Fruit fly (Drosophila melanogaster) whole organism, embryonic: Measurements from ENCODE around the gene ppk7.

Source experiments
- Awh ChIP-seq: fragments of 200-800 bp; sonication (Bioruptor generic); IDR thresholded peaks from 2 replicates; pipeline ENCODE4, ENCODE4 v1.3.6; 2022; ENCODE audit warnings: missing biosample characterization, missing genetic modification characterization
- CG10274 ChIP-seq: fragments of 200-800 bp; sonication (Bioruptor generic); optimal IDR thresholded peaks from 3 replicates; lab custom pipeline; 2017; ENCODE audit warnings: missing biosample characterization, mild to moderate bottlenecking, missing genetic modification characterization
- CG11247 ChIP-seq: fragments of 200-800 bp; sonication (Bioruptor generic); IDR thresholded peaks from 2 replicates; pipeline ENCODE4 v1.3.6; 2022; ENCODE audit warnings: missing biosample characterization, missing genetic modification characterization
- CG12659 ChIP-seq: fragments of 200-800 bp; sonication (Bioruptor generic); optimal IDR thresholded peaks from 3 replicates; lab custom pipeline; 2017; ENCODE audit warnings: mild to moderate bottlenecking, missing biosample characterization, missing genetic modification reagents, missing genetic modification characterization
- CG12942 ChIP-seq: fragments of 200-800 bp; sonication (Bioruptor generic); optimal IDR thresholded peaks from 3 replicates; lab custom pipeline; 2016; ENCODE audit warnings: missing biosample characterization, missing genetic modification characterization
- CG13775 ChIP-seq: fragments of 200-800 bp; sonication (Bioruptor generic); optimal IDR thresholded peaks from 3 replicates; lab custom pipeline; 2017; ENCODE audit warnings: missing biosample characterization, mild to moderate bottlenecking, missing genetic modification characterization
- CG15011 ChIP-seq: fragments of 200-800 bp; sonication (Bioruptor generic); optimal IDR thresholded peaks from 3 replicates; lab custom pipeline; 2018; ENCODE audit warnings: missing biosample characterization, mild to moderate bottlenecking, missing genetic modification characterization
- CG15269 ChIP-seq: fragments of 200-800 bp; sonication (Bioruptor generic); optimal IDR thresholded peaks from 2 replicates; lab custom pipeline; 2018; ENCODE audit warnings: missing biosample characterization, mild to moderate bottlenecking, missing genetic modification characterization, moderate library complexity
- CG15601 ChIP-seq: fragments of 200-800 bp; sonication (Bioruptor generic); optimal IDR thresholded peaks from 3 replicates; lab custom pipeline; 2019; ENCODE audit warnings: missing biosample characterization, mild to moderate bottlenecking, missing genetic modification characterization, moderate library complexity
- CG16813 ChIP-seq: fragments of 200-800 bp; sonication (Bioruptor generic); IDR thresholded peaks from 3 replicates; pipeline ENCODE4 v1.3.6; 2022; ENCODE audit warnings: missing biosample characterization, missing genetic modification characterization; ENCODE audit not compliant: partially characterized antibody
- CG16863 ChIP-seq: fragments of 200-800 bp; sonication (Bioruptor generic); optimal IDR thresholded peaks from 3 replicates; lab custom pipeline; 2016; ENCODE audit warnings: missing biosample characterization, missing genetic modification characterization
- CG17186 ChIP-seq: fragments of 200-800 bp; sonication (Bioruptor generic); optimal IDR thresholded peaks from 3 replicates; lab custom pipeline; 2017; ENCODE audit warnings: missing biosample characterization, missing genetic modification reagents, missing genetic modification characterization
- CG17328 ChIP-seq: fragments of 200-800 bp; sonication (Bioruptor generic); IDR thresholded peaks from 2 replicates; pipeline ENCODE4 v1.3.6; 2022; ENCODE audit warnings: missing biosample characterization, missing genetic modification characterization
- CG18764 ChIP-seq: fragments of 200-800 bp; sonication (Bioruptor generic); optimal IDR thresholded peaks from 3 replicates; lab custom pipeline; 2016; ENCODE audit warnings: missing biosample characterization, missing genetic modification characterization
- CG2875 ChIP-seq: fragments of 200-800 bp; sonication (Bioruptor generic); optimal IDR thresholded peaks from 2 replicates; lab custom pipeline; 2017; ENCODE audit warnings: missing biosample characterization, mild to moderate bottlenecking, missing genetic modification characterization, missing genetic modification reagents
- CG31388 ChIP-seq: fragments of 200-800 bp; sonication (Bioruptor generic); optimal IDR thresholded peaks from 2 replicates; lab custom pipeline; 2016; ENCODE audit warnings: missing biosample characterization, missing genetic modification characterization
- CG3847 ChIP-seq: fragments of 200-800 bp; sonication (Bioruptor generic); IDR thresholded peaks from 2 replicates; pipeline ENCODE4 v1.3.6; 2022; ENCODE audit warnings: missing biosample characterization, missing genetic modification characterization
- CG4424 ChIP-seq: fragments of 200-800 bp; sonication (Bioruptor generic); optimal IDR thresholded peaks from 3 replicates; lab custom pipeline; 2016; ENCODE audit warnings: missing biosample characterization, missing genetic modification characterization
- CG4617 ChIP-seq: fragments of 200-800 bp; sonication (Bioruptor generic); optimal IDR thresholded peaks from 3 replicates; lab custom pipeline; 2016; ENCODE audit warnings: missing biosample characterization, missing genetic modification characterization, borderline replicate concordance
- CG4707 ChIP-seq: fragments of 200-800 bp; sonication (Bioruptor generic); optimal IDR thresholded peaks from 2 replicates; lab custom pipeline; 2018; ENCODE audit warnings: missing biosample characterization, mild to moderate bottlenecking, missing genetic modification characterization, moderate library complexity
- CG4820 ChIP-seq: fragments of 200-800 bp; sonication (Bioruptor generic); optimal IDR thresholded peaks from 3 replicates; lab custom pipeline; 2016; ENCODE audit warnings: missing biosample characterization, missing genetic modification characterization
- CG7271 ChIP-seq: fragments of 200-800 bp; sonication (Bioruptor generic); optimal IDR thresholded peaks from 2 replicates; lab custom pipeline; 2018; ENCODE audit warnings: missing biosample characterization, mild to moderate bottlenecking, missing genetic modification characterization, moderate library complexity
- CG7372 ChIP-seq: fragments of 200-800 bp; sonication (Bioruptor generic); IDR thresholded peaks from 2 replicates; pipeline ENCODE4 v1.3.6; 2022; ENCODE audit warnings: missing biosample characterization, missing genetic modification characterization
- CG7786 ChIP-seq: fragments of 200-800 bp; sonication (Bioruptor generic); optimal IDR thresholded peaks from 2 replicates; lab custom pipeline; 2016; ENCODE audit warnings: missing biosample characterization, missing genetic modification characterization
- CG8089 ChIP-seq: fragments of 200-800 bp; sonication (Bioruptor generic); optimal IDR thresholded peaks from 3 replicates; lab custom pipeline; 2016; ENCODE audit warnings: missing biosample characterization, missing genetic modification characterization
- CG8388 ChIP-seq: fragments of 200-800 bp; sonication (Bioruptor generic); optimal IDR thresholded peaks from 2 replicates; lab custom pipeline; 2019; ENCODE audit warnings: missing biosample characterization, mild to moderate bottlenecking, missing genetic modification characterization, moderate library complexity
- CG9817 ChIP-seq: fragments of 200-800 bp; sonication (Bioruptor generic); optimal IDR thresholded peaks from 2 replicates; lab custom pipeline; 2018; ENCODE audit warnings: missing biosample characterization, mild to moderate bottlenecking, missing genetic modification characterization, moderate library complexity
- D19A ChIP-seq: fragments of 200-800 bp; optimal IDR thresholded peaks from 3 replicates; lab custom pipeline; 2019; ENCODE audit warnings: missing biosample characterization, mild to moderate bottlenecking, missing genetic modification characterization, moderate library complexity
- E2f2 ChIP-seq: fragments of 200-800 bp; sonication (Bioruptor generic); IDR thresholded peaks from 2 replicates; pipeline ENCODE4 v1.3.6; 2022; ENCODE audit warnings: missing biosample characterization, missing genetic modification characterization
- H15 ChIP-seq: fragments of 200-800 bp; sonication (Bioruptor generic); IDR thresholded peaks from 3 replicates; pipeline ENCODE4 v1.3.6; 2022; ENCODE audit warnings: missing biosample characterization, missing genetic modification characterization
- H2.0 ChIP-seq: fragments of 200-800 bp; sonication (Bioruptor generic); IDR thresholded peaks from 2 replicates; pipeline ENCODE4 v1.3.6; 2022; ENCODE audit warnings: missing biosample characterization, missing genetic modification characterization
- Hmx ChIP-seq: fragments of 200-800 bp; sonication (Bioruptor generic); optimal IDR thresholded peaks from 2 replicates; lab custom pipeline; 2016; ENCODE audit warnings: missing biosample characterization, missing genetic modification characterization
- Opbp ChIP-seq: fragments of 200-800 bp; sonication (Bioruptor generic); IDR thresholded peaks from 3 replicates; pipeline ENCODE4 v1.3.6; 2022; ENCODE audit warnings: missing biosample characterization, missing genetic modification characterization; ENCODE audit not compliant: partially characterized antibody
- Tbp ChIP-seq: fragments of >200 bp; optimal IDR thresholded peaks from 2 replicates; lab custom pipeline; 2018; ENCODE audit warnings: missing biosample characterization, missing genetic modification characterization
- al ChIP-seq: fragments of 200-800 bp; sonication (Bioruptor generic); IDR thresholded peaks from 2 replicates; pipeline ENCODE4 v1.3.6; 2022; ENCODE audit warnings: missing biosample characterization, missing genetic modification characterization
- ase ChIP-seq: fragments of 200-800 bp; sonication (Bioruptor generic); IDR thresholded peaks from 3 replicates; pipeline ENCODE4 v1.3.6; 2022; ENCODE audit warnings: missing biosample characterization, missing genetic modification characterization
- caup ChIP-seq: fragments of 200-800 bp; sonication (Bioruptor generic); optimal IDR thresholded peaks from 3 replicates; lab custom pipeline; 2017; ENCODE audit warnings: missing biosample characterization, mild to moderate bottlenecking, missing genetic modification characterization, moderate library complexity; ENCODE audit not compliant: severe bottlenecking
- eyg ChIP-seq: fragments of 200-800 bp; sonication (Bioruptor generic); optimal IDR thresholded peaks from 3 replicates; lab custom pipeline; 2016; ENCODE audit warnings: missing biosample characterization, missing genetic modification characterization
- fd96Cb ChIP-seq: fragments of 200-800 bp; sonication (Bioruptor generic); optimal IDR thresholded peaks from 2 replicates; lab custom pipeline; 2018; ENCODE audit warnings: missing biosample characterization, mild to moderate bottlenecking, missing genetic modification characterization, moderate library complexity
- ind ChIP-seq: fragments of 200-800 bp; sonication (Bioruptor generic); optimal IDR thresholded peaks from 3 replicates; lab custom pipeline; 2016; ENCODE audit warnings: missing biosample characterization, missing genetic modification characterization
- inv ChIP-seq: fragments of 200-800 bp; sonication (Bioruptor generic); IDR thresholded peaks from 2 replicates; pipeline ENCODE4 v1.3.6; 2022; ENCODE audit warnings: missing biosample characterization, missing genetic modification characterization; ENCODE audit not compliant: partially characterized antibody
- lmd ChIP-seq: fragments of 200-800 bp; sonication (Bioruptor generic); IDR thresholded peaks from 2 replicates; pipeline ENCODE4 v1.3.6; 2022; ENCODE audit warnings: missing biosample characterization, missing genetic modification characterization
- lola ChIP-seq, 3 experiments: fragments of >200 bp in 2 of 3; fragments of 200-800 bp in 1 of 3; sonication (Bioruptor generic) in 1 of 3; optimal IDR thresholded peaks; 2 replicates each; lab custom pipeline; 2017 to 2019; ENCODE audit warnings: missing biosample characterization in 3 of 3, missing genetic modification characterization in 3 of 3, mild to moderate bottlenecking in 1 of 3, moderate library complexity in 1 of 3
- slou ChIP-seq: fragments of 200-800 bp; sonication (Bioruptor generic); optimal IDR thresholded peaks from 3 replicates; lab custom pipeline; 2016; ENCODE audit warnings: missing biosample characterization, missing genetic modification characterization
- slp2 ChIP-seq: fragments of 200-800 bp; sonication (Bioruptor generic); optimal IDR thresholded peaks from 2 replicates; lab custom pipeline; 2016; ENCODE audit warnings: missing biosample characterization, missing genetic modification characterization
- tna ChIP-seq: fragments of 200-800 bp; sonication (Bioruptor generic); IDR thresholded peaks from 2 replicates; pipeline ENCODE4 v1.3.6; 2022; ENCODE audit warnings: missing biosample characterization, missing genetic modification characterization; ENCODE audit not compliant: partially characterized antibody
- yki ChIP-seq: fragments of >200 bp; optimal IDR thresholded peaks from 3 replicates; lab custom pipeline; 2018
- zfh2 ChIP-seq: fragments of 200-800 bp; sonication (Bioruptor generic); optimal IDR thresholded peaks from 2 replicates; lab custom pipeline; 2016; ENCODE audit warnings: missing biosample characterization, missing genetic modification characterization

ppk7 gene

DNA sequence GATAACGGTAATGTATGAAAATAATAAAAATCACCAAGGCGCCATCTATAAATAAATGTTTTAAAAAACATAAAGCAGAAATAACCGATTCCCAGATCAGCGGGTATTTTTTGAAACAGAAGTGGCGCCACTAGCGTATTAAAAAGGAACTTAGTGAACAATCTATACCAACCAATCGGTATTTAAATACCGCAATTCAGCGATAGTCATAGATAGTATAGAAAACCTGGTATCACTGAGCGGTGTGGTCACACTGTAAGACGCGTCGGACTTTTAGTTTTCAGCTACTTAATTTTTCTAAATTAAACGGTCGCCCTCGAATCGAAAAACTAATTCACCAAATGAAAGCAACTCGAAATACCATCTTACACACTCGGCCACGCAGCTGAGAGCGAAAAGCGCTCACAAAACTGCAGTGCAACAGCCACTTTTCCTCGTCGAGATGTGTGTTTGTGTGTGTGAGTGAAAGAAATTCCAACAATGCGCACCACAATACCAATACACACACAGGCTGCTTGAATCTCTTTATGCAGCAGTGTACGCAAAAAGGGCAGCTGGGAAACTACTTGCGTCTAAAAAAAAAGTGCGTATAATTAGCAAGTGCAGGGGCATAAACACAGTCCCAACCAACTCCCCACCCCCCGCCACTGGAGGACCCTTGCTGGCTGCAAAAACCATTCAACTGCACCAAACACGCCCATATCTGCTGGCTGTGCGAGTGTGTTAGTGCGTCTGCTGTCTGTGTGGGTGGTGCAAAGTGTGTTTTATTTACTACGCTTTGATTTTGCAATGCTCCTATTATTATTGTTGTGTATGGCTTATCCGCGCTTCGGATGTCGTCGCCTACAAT lies 30.4 kb downstream of the ppk7 start, which contains the start of gene PDZ-GEF (continued):
- TF ChIP-seq fd96Cb (tag; lab: Kevin White, UChicago) (peak; percentile 15), CG7271 (tag; lab: Kevin White, UChicago) (no peak), slou (peak; percentile 0), zfh2 (GFP tag; lab: Kevin White, UChicago) (no peak), eyg (peak; percentile 24), CG12659 (GFP tag; lab: Kevin White, UChicago) (peak; percentile 76), CG31388 (GFP tag; lab: Kevin White, UChicago) (peak; percentile 26), Hmx (GFP tag; lab: Kevin White, UChicago) (no peak), CG16863 (GFP tag; lab: Kevin White, UChicago) (peak; percentile 56), CG9817 (tag; lab: Kevin White, UChicago) (peak; percentile 25), inv (GFP tag; lab: Robert Waterston, UW) (0 out of 2 replicates have a peak, but pooled peaks have one; percentile 33), H2.0 (peak; percentile 42), CG15011 (GFP tag; lab: Kevin White, UChicago) (no peak), CG16813 (peak; percentile 41; the same call in 1 of the 3 replicates), slp2 (GFP tag; lab: Kevin White, UChicago) (peak; percentile 3), H15 (peak; percentile 69; the same call in 2 of the 3 replicates), CG4820 (peak; percentile 46), al (no peak), ase (GFP tag; lab: Robert Waterston, UW) (peak; percentile 27; the same call in 1 of the 3 replicates), Opbp (GFP tag; lab: Robert Waterston, UW) (peak; percentile 68; the same call in 2 of the 3 replicates), Awh (GFP tag; lab: Robert Waterston, UW) (no peak), CG7786 (GFP tag; lab: Kevin White, UChicago) (no peak), E2f2 (GFP tag; lab: Robert Waterston, UW) (peak; percentile 67), CG12942 (GFP tag; lab: Kevin White, UChicago) (peak; percentile 27), CG15601 (tag; lab: Kevin White, UChicago) (peak; percentile 57), CG8089 (peak; percentile 64), caup (GFP tag; lab: Kevin White, UChicago) (peak; percentile 49), CG10274 (GFP tag; lab: Kevin White, UChicago) (no peak), CG15269 (tag; lab: Kevin White, UChicago) (no peak), CG8388 (GFP tag; lab: Kevin White, UChicago) (peak; percentile 20), ind (GFP tag; lab: Kevin White, UChicago) (peak; percentile 31), CG13775 (GFP tag; lab: Kevin White, UChicago) (peak; percentile 10), CG17328 (GFP tag; lab: Robert Waterston, UW) (peak; percentile 50; the same call in 1 of the 2 replicates), lmd (GFP tag; lab: Robert Waterston, UW) (peak; percentile 16; the same call in 1 of the 2 replicates), CG7372 (GFP tag; lab: Robert Waterston, UW) (no peak; the same call in 1 of the 2 replicates), Tbp (GFP tag; lab: Kevin White, UChicago) (no peak), CG4424 (GFP tag; lab: Kevin White, UChicago) (peak; percentile 70), CG2875 (no peak), CG3847 (GFP tag; lab: Robert Waterston, UW) (peak; percentile 59), CG4707 (peak; percentile 32), CG11247 (GFP tag; lab: Robert Waterston, UW) (peak; percentile 66), CG4617 (GFP tag; lab: Kevin White, UChicago) (peak; percentile 93), lola (GFP tag; optimal IDR thresholded peaks at IDR 0.05; lab: Kevin White, UChicago) (peak in 1 of 3 experiments; percentile 89), CG17186 (GFP tag; lab: Kevin White, UChicago) (no peak), D19A (tag; lab: Kevin White, UChicago) (no peak), yki (lab: Kevin White, UChicago) (no peak), tna (GFP tag; lab: Robert Waterston, UW) (no peak), CG18764 (GFP tag; lab: Kevin White, UChicago) (peak; percentile 7)
